Worm (Caenorhabditis elegans): ENCODE results near the gene F20B6.4.

Gene F20B6.4

ce11 chrX:4147600-4148448 lies 48.5 kb downstream of the F20B6.4 start (continued):
- TF ChIP-seq sma-3 (GFP tag; optimal IDR thresholded peaks at IDR 0.05) (peak; percentile 48), nhr-23 (tag; optimal IDR thresholded peaks at IDR 0.05) (no peak), ztf-4 (tag; optimal IDR thresholded peaks at IDR 0.05) (peak; percentile 93), Y55F3AM.14 (GFP tag; optimal IDR thresholded peaks at IDR 0.05) (no peak), skn-1 (tag; optimal IDR thresholded peaks at IDR 0.05) (no peak), nhr-10 (tag; optimal IDR thresholded peaks at IDR 0.05) (no peak), sma-9 (GFP tag; optimal IDR thresholded peaks at IDR 0.05) (no peak), sma-9 (tag; optimal IDR thresholded peaks at IDR 0.05) (no peak), alr-1 (tag; optimal IDR thresholded peaks at IDR 0.05) (no peak), C34F6.9 (tag; optimal IDR thresholded peaks at IDR 0.05) (peak; percentile 12)

ce11 chrX:4146798-4147543 lies 49.4 kb downstream of the F20B6.4 start:
- peak; percentile 11 for TF ChIP-seq sma-3 (GFP tag; optimal IDR thresholded peaks at IDR 0.05)
- no peak for TF ChIP-seq lsy-2 (tag; optimal IDR thresholded peaks at IDR 0.05)
- TF ChIP-seq unc-55 (GFP tag; optimal IDR thresholded peaks at IDR 0.05) = no peak
- no peak for TF ChIP-seq crh-2 (tag; optimal IDR thresholded peaks at IDR 0.05)
- peak; percentile 36 for TF ChIP-seq ztf-4 (tag; optimal IDR thresholded peaks at IDR 0.05)
- TF ChIP-seq mbf-1 (tag; optimal IDR thresholded peaks at IDR 0.05) = no peak
- no peak for TF ChIP-seq alr-1 (tag; optimal IDR thresholded peaks at IDR 0.05)

- peak; percentile 91 for TF ChIP-seq ztf-4 (tag; optimal IDR thresholded peaks at IDR 0.05)
- TF ChIP-seq nhr-25 (tag; optimal IDR thresholded peaks at IDR 0.05) = peak; percentile 12
- TF ChIP-seq blmp-1 (tag; optimal IDR thresholded peaks at IDR 0.05; ENCODE audit: insufficient read depth) = no peak
- TF ChIP-seq nhr-129 (tag; optimal IDR thresholded peaks at IDR 0.05) = peak; percentile 45
- no peak for TF ChIP-seq aly-2 (tag; optimal IDR thresholded peaks at IDR 0.05)
- no peak for TF ChIP-seq nhr-237 (tag; optimal IDR thresholded peaks at IDR 0.05)
These were observed 50.3 kb downstream of the F20B6.4 start for ce11 chrX:4146046-4146445.

- TF ChIP-seq nhr-11 (tag; optimal IDR thresholded peaks at IDR 0.05) (no peak), skn-1 (tag; optimal IDR thresholded peaks at IDR 0.05) (no peak), nhr-25 (tag; optimal IDR thresholded peaks at IDR 0.05) (peak; percentile 87), lin-39 (tag; optimal IDR thresholded peaks at IDR 0.05) (no peak), Y55F3AM.14 (GFP tag; optimal IDR thresholded peaks at IDR 0.05) (peak; percentile 30), nhr-21 (tag; optimal IDR thresholded peaks at IDR 0.05) (peak; percentile 76), nhr-77 (tag; optimal IDR thresholded peaks at IDR 0.05) (peak; percentile 2), gmeb-1 (tag; optimal IDR thresholded peaks at IDR 0.05) (no peak), C34F6.9 (tag; optimal IDR thresholded peaks at IDR 0.05) (peak; percentile 70), peb-1 (tag; optimal IDR thresholded peaks at IDR 0.05) (no peak), mdl-1 (tag; optimal IDR thresholded peaks at IDR 0.05) (peak; percentile 94 to 96), nhr-12 (tag; optimal IDR thresholded peaks at IDR 0.05) (no peak), ama-1 (optimal IDR thresholded peaks at IDR 0.05) (peak; percentile 87), nhr-237 (tag; optimal IDR thresholded peaks at IDR 0.05) (no peak), F13H6.1 (tag; optimal IDR thresholded peaks at IDR 0.05) (peak; percentile 85), sma-9 (GFP tag; optimal IDR thresholded peaks at IDR 0.05) (peak; percentile 97), sma-9 (tag; optimal IDR thresholded peaks at IDR 0.05) (peak; percentile 2), ztf-11 (tag; optimal IDR thresholded peaks at IDR 0.05) (no peak), unc-62 (GFP tag; optimal IDR thresholded peaks at IDR 0.05) (no peak), nhr-129 (tag; optimal IDR thresholded peaks at IDR 0.05) (peak; percentile 72), ceh-82 (tag; optimal IDR thresholded peaks at IDR 0.05) (peak; percentile 32), crh-2 (tag; optimal IDR thresholded peaks at IDR 0.05) (peak; percentile 80), mab-5 (tag; optimal IDR thresholded peaks at IDR 0.05) (peak; percentile 62), ztf-4 (tag; optimal IDR thresholded peaks at IDR 0.05) (peak; percentile 79), lin-13 (GFP tag; optimal IDR thresholded peaks at IDR 0.05) (peak; percentile 46), ZK546.5 (tag; optimal IDR thresholded peaks at IDR 0.05) (no peak), aly-2 (tag; optimal IDR thresholded peaks at IDR 0.05) (no peak), snpc-4 (tag; optimal IDR thresholded peaks at IDR 0.05) (no peak), R02D3.7 (tag; optimal IDR thresholded peaks at IDR 0.05) (no peak), sem-4 (tag; optimal IDR thresholded peaks at IDR 0.05) (peak; percentile 86), sma-3 (GFP tag; optimal IDR thresholded peaks at IDR 0.05) (peak; percentile 83), unc-55 (GFP tag; optimal IDR thresholded peaks at IDR 0.05) (peak; percentile 86), ztf-1 (GFP tag; conservative IDR thresholded peaks at IDR 0.05) (no peak), fos-1 (tag; optimal IDR thresholded peaks at IDR 0.05) (peak; percentile 75), lin-11 (tag; optimal IDR thresholded peaks at IDR 0.05) (peak; percentile 65)
These were observed 51.1 kb downstream of the F20B6.4 start for ce11 chrX:4145051-4145826.

Measured in whole organism, L2 larva.